Fruit fly (Drosophila melanogaster) whole organism, embryonic: ENCODE results near the gene CG32333.

ENCODE experiments used
- Antp ChIP-seq: fragments of 200-800 bp; sonication (Bioruptor generic); optimal IDR thresholded peaks from 3 replicates; lab custom pipeline; 2016; ENCODE audit warnings: missing biosample characterization, missing genetic modification characterization
- Atf6 ChIP-seq: fragments of 200-800 bp; sonication (Bioruptor generic); IDR thresholded peaks from 2 replicates; pipeline ENCODE4 v1.3.6; 2022; ENCODE audit warnings: missing biosample characterization, missing genetic modification characterization
- C15 ChIP-seq: fragments of 200-800 bp; sonication (Bioruptor generic); IDR thresholded peaks from 3 replicates; pipeline ENCODE4 v1.3.6; 2022; ENCODE audit warnings: missing biosample characterization, missing genetic modification characterization
- CG11560 ChIP-seq: fragments of 200-800 bp; sonication (Bioruptor generic); IDR thresholded peaks from 3 replicates; pipeline ENCODE4 v1.3.6; 2022; ENCODE audit warnings: missing biosample characterization, missing genetic modification characterization
- CG11696 ChIP-seq: fragments of 200-800 bp; sonication (Bioruptor generic); IDR thresholded peaks from 2 replicates; pipeline ENCODE4 v1.3.6; 2022; ENCODE audit warnings: missing biosample characterization, missing genetic modification characterization
- CG12236 ChIP-seq: fragments of 200-800 bp; sonication (Bioruptor generic); optimal IDR thresholded peaks from 2 replicates; lab custom pipeline; 2016; ENCODE audit warnings: missing biosample characterization, missing genetic modification characterization
- CG14014 ChIP-seq: fragments of 200-800 bp; sonication (Bioruptor generic); IDR thresholded peaks from 2 replicates; pipeline ENCODE4 v1.3.6; 2022; ENCODE audit warnings: missing biosample characterization, missing genetic modification characterization
- CG1647 ChIP-seq: fragments of 200-800 bp; sonication (Bioruptor generic); optimal IDR thresholded peaks from 3 replicates; lab custom pipeline; 2016; ENCODE audit warnings: missing biosample characterization, missing genetic modification characterization
- CG16815 ChIP-seq: fragments of 200-800 bp; sonication (Bioruptor generic); optimal IDR thresholded peaks from 3 replicates; lab custom pipeline; 2017; ENCODE audit warnings: missing biosample characterization, mild to moderate bottlenecking, missing genetic modification characterization
- CG17385 ChIP-seq: fragments of 200-800 bp; sonication (Bioruptor generic); optimal IDR thresholded peaks from 3 replicates; lab custom pipeline; 2018; ENCODE audit warnings: missing biosample characterization, mild to moderate bottlenecking, missing genetic modification characterization
- CG17612 ChIP-seq: fragments of 200-800 bp; sonication (Bioruptor generic); IDR thresholded peaks from 2 replicates; pipeline ENCODE4 v1.3.6; 2022; ENCODE audit warnings: missing biosample characterization, missing genetic modification characterization
- CG34224 ChIP-seq: fragments of 200-800 bp; sonication (Bioruptor generic); IDR thresholded peaks from 3 replicates; pipeline ENCODE4 v1.3.6; 2022; ENCODE audit warnings: missing biosample characterization, missing genetic modification characterization; ENCODE audit not compliant: partially characterized antibody
- CG4404 ChIP-seq: fragments of 200-800 bp; sonication (Bioruptor generic); IDR thresholded peaks from 2 replicates; pipeline ENCODE4 v1.3.6; 2022; ENCODE audit warnings: missing biosample characterization, missing genetic modification characterization
- CG8290 ChIP-seq, 3 experiments: fragments of 200-800 bp; sonication (Bioruptor generic); optimal IDR thresholded peaks; 2 replicates each; lab custom pipeline; 2016 to 2019; ENCODE audit warnings: missing biosample characterization in 3 of 3, missing genetic modification characterization in 3 of 3, mild to moderate bottlenecking in 2 of 3, moderate library complexity in 1 of 3
- CG8924 ChIP-seq: fragments of 200-800 bp; optimal IDR thresholded peaks from 3 replicates; lab custom pipeline; 2019; ENCODE audit warnings: missing biosample characterization, mild to moderate bottlenecking, missing genetic modification characterization, moderate library complexity
- CG9727 ChIP-seq: fragments of 200-800 bp; sonication (Bioruptor generic); optimal IDR thresholded peaks from 3 replicates; lab custom pipeline; 2017; ENCODE audit warnings: missing biosample characterization, mild to moderate bottlenecking, missing genetic modification characterization
- CrebB ChIP-seq: fragments of 200-800 bp; sonication (Bioruptor generic); optimal IDR thresholded peaks from 3 replicates; lab custom pipeline; 2018; ENCODE audit warnings: missing biosample characterization, mild to moderate bottlenecking, missing genetic modification characterization
- D19B ChIP-seq: fragments of 200-800 bp; sonication (Bioruptor generic); optimal IDR thresholded peaks from 2 replicates; lab custom pipeline; 2017; ENCODE audit warnings: missing biosample characterization, mild to moderate bottlenecking, missing genetic modification characterization
- Dbx ChIP-seq: fragments of 200-800 bp; sonication (Bioruptor generic); IDR thresholded peaks from 3 replicates; pipeline ENCODE4 v1.3.6; 2022; ENCODE audit warnings: missing biosample characterization, missing genetic modification characterization
- Eip74EF ChIP-seq, 2 experiments: fragments of 200-800 bp in 1 of 2; fragments of >200 bp in 1 of 2; sonication (Bioruptor generic) in 1 of 2; optimal IDR thresholded peaks; 2 replicates each; lab custom pipeline; 2017 to 2019; ENCODE audit warnings: missing biosample characterization in 2 of 2, missing genetic modification characterization in 2 of 2, mild to moderate bottlenecking in 1 of 2, moderate library complexity in 1 of 2
- Hmx ChIP-seq: fragments of 200-800 bp; sonication (Bioruptor generic); optimal IDR thresholded peaks from 2 replicates; lab custom pipeline; 2016; ENCODE audit warnings: missing biosample characterization, missing genetic modification characterization
- Nf-YC ChIP-seq: fragments of 200-800 bp; optimal IDR thresholded peaks from 3 replicates; lab custom pipeline; 2019; ENCODE audit warnings: missing biosample characterization, mild to moderate bottlenecking, missing genetic modification characterization, moderate library complexity
- NfI ChIP-seq: fragments of 200-800 bp; sonication (Bioruptor generic); optimal IDR thresholded peaks from 3 replicates; lab custom pipeline; 2018; ENCODE audit warnings: missing biosample characterization, mild to moderate bottlenecking, missing genetic modification characterization, moderate library complexity
- Optix ChIP-seq: fragments of 200-800 bp; sonication (Bioruptor generic); IDR thresholded peaks from 3 replicates; pipeline ENCODE4 v1.3.6; 2022; ENCODE audit warnings: missing biosample characterization, missing genetic modification characterization
- Poxn ChIP-seq: fragments of 200-800 bp; sonication (Bioruptor generic); IDR thresholded peaks from 2 replicates; pipeline ENCODE4 v1.3.6; 2022; ENCODE audit warnings: missing biosample characterization, missing genetic modification characterization
- Sry-δ ChIP-seq: fragments of 200-800 bp; sonication (Bioruptor generic); optimal IDR thresholded peaks from 2 replicates; lab custom pipeline; 2016; ENCODE audit warnings: missing biosample characterization, missing genetic modification characterization
- Taf1 ChIP-seq: fragments of 200-800 bp; sonication (Bioruptor generic); IDR thresholded peaks from 2 replicates; pipeline ENCODE4 v1.3.6; 2022; ENCODE audit warnings: missing biosample characterization, missing genetic modification characterization
- al ChIP-seq: fragments of 200-800 bp; sonication (Bioruptor generic); IDR thresholded peaks from 2 replicates; pipeline ENCODE4 v1.3.6; 2022; ENCODE audit warnings: missing biosample characterization, missing genetic modification characterization
- amos ChIP-seq: fragments of 200-800 bp; sonication (Bioruptor generic); IDR thresholded peaks from 2 replicates; pipeline ENCODE4 v1.3.6; 2022; ENCODE audit warnings: missing biosample characterization, missing genetic modification characterization; ENCODE audit not compliant: partially characterized antibody
- br ChIP-seq: fragments of >200 bp; optimal IDR thresholded peaks from 2 replicates; lab custom pipeline; 2017
- bsh ChIP-seq, 2 experiments: fragments of 200-800 bp; sonication (Bioruptor generic); optimal IDR thresholded peaks; 2 replicates each; lab custom pipeline; 2017 to 2018; ENCODE audit warnings: mild to moderate bottlenecking in 2 of 2, missing biosample characterization in 2 of 2, missing genetic modification characterization in 2 of 2, moderate library complexity in 1 of 2
- chinmo ChIP-seq: fragments of 200-800 bp; sonication (Bioruptor generic); IDR thresholded peaks from 4 replicates; pipeline ENCODE4 v1.3.6; 2022; ENCODE audit warnings: missing biosample characterization, missing genetic modification characterization; ENCODE audit not compliant: partially characterized antibody
- corto ChIP-seq: fragments of 200-800 bp; sonication (Bioruptor generic); optimal IDR thresholded peaks from 2 replicates; lab custom pipeline; 2016; ENCODE audit warnings: missing biosample characterization, mild to moderate bottlenecking, missing genetic modification characterization, moderate library complexity
- crol ChIP-seq: fragments of 200-800 bp; sonication (Bioruptor generic); IDR thresholded peaks from 2 replicates; pipeline ENCODE4 v1.3.6; 2022; ENCODE audit warnings: missing biosample characterization, missing genetic modification characterization
- dan ChIP-seq: fragments of 200-800 bp; sonication (Bioruptor generic); IDR thresholded peaks from 2 replicates; pipeline ENCODE4 v1.3.6; 2022; ENCODE audit warnings: missing biosample characterization, missing genetic modification characterization
- dmrt11E ChIP-seq: fragments of 200-800 bp; sonication (Bioruptor generic); optimal IDR thresholded peaks from 3 replicates; lab custom pipeline; 2018; ENCODE audit warnings: missing biosample characterization, mild to moderate bottlenecking, missing genetic modification characterization, moderate library complexity
- esg ChIP-seq: fragments of 200-800 bp; sonication (Bioruptor generic); conservative IDR thresholded peaks from 2 replicates; pipeline ENCODE4 v1.3.6; 2022; ENCODE audit warnings: missing biosample characterization, missing genetic modification characterization
- eve ChIP-seq, 2 experiments: fragments of >200 bp; optimal IDR thresholded peaks; 2 replicates each; lab custom pipeline; 2017; ENCODE audit warnings: missing biosample characterization in 2 of 2, missing genetic modification characterization in 2 of 2
- exex ChIP-seq: fragments of 200-800 bp; sonication (Bioruptor generic); optimal IDR thresholded peaks from 4 replicates; lab custom pipeline; 2018; ENCODE audit warnings: missing biosample characterization, mild to moderate bottlenecking, missing genetic modification characterization, moderate library complexity
- fd102C ChIP-seq: fragments of 200-800 bp; sonication (Bioruptor generic); optimal IDR thresholded peaks from 2 replicates; lab custom pipeline; 2018; ENCODE audit warnings: missing biosample characterization, mild to moderate bottlenecking, missing genetic modification characterization, moderate library complexity
- fru ChIP-seq: fragments of >200 bp; optimal IDR thresholded peaks from 2 replicates; lab custom pipeline; 2017
- grau ChIP-seq: fragments of 200-800 bp; optimal IDR thresholded peaks from 3 replicates; lab custom pipeline; 2019; ENCODE audit warnings: missing biosample characterization, mild to moderate bottlenecking, missing genetic modification characterization, moderate library complexity
- grn ChIP-seq: fragments of 200-800 bp; sonication (Bioruptor generic); optimal IDR thresholded peaks from 3 replicates; lab custom pipeline; 2017; ENCODE audit warnings: missing biosample characterization, missing genetic modification characterization
- ken ChIP-seq: fragments of 200-800 bp; sonication (Bioruptor generic); IDR thresholded peaks from 3 replicates; pipeline ENCODE4 v1.3.6; 2022; ENCODE audit warnings: missing biosample characterization, missing genetic modification characterization
- kni ChIP-seq: fragments of 200-800 bp; sonication (Bioruptor generic); optimal IDR thresholded peaks from 3 replicates; lab custom pipeline; 2017; ENCODE audit warnings: mild to moderate bottlenecking, missing biosample characterization, missing genetic modification reagents, missing genetic modification characterization
- mld ChIP-seq: fragments of 200-800 bp; sonication (Bioruptor generic); IDR thresholded peaks from 3 replicates; pipeline ENCODE4 v1.3.6; 2022; ENCODE audit warnings: missing biosample characterization, missing genetic modification characterization; ENCODE audit not compliant: partially characterized antibody
- org-1 ChIP-seq: fragments of 200-800 bp; sonication (Bioruptor generic); optimal IDR thresholded peaks from 2 replicates; lab custom pipeline; 2017; ENCODE audit warnings: missing biosample characterization, missing genetic modification characterization
- ro ChIP-seq: fragments of 200-800 bp; sonication (Bioruptor generic); IDR thresholded peaks from 2 replicates; pipeline ENCODE4 v1.3.6; 2022; ENCODE audit warnings: missing biosample characterization, missing genetic modification characterization
- seq ChIP-seq: fragments of 200-800 bp; sonication (Bioruptor generic); IDR thresholded peaks from 2 replicates; pipeline ENCODE4 v1.3.6; 2022; ENCODE audit warnings: missing biosample characterization, missing genetic modification characterization
- slbo ChIP-seq: fragments of 200-800 bp; sonication (Bioruptor generic); IDR thresholded peaks from 2 replicates; pipeline ENCODE4 v1.3.6; 2022; ENCODE audit warnings: missing biosample characterization, missing genetic modification characterization
- toy ChIP-seq: fragments of 200-800 bp; sonication (Bioruptor generic); IDR thresholded peaks from 2 replicates; pipeline ENCODE4 v1.3.6; 2022; ENCODE audit warnings: missing biosample characterization, missing genetic modification characterization
- trh ChIP-seq: fragments of 200-800 bp; sonication (Bioruptor generic); optimal IDR thresholded peaks from 2 replicates; lab custom pipeline; 2016; ENCODE audit warnings: missing biosample characterization, missing genetic modification characterization

CG32333 gene

DNA sequence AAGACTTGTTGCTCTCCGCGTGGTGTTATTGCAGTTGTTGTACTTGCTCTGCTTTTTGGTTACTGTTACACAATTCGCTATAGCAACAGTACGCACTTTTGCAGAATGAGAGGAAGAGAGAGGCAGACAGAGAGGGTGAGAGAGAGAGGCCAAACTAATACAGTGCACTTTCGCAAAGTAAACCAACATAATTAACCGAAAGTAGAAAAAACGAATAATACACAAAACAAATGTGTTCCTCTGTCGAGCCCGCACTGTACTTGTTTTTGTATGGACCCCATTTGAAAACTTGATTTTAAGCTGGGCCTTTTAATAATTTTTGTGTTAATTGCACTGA is 59.6 kb downstream of the CG32333 start:
- no peak for TF ChIP-seq C15
- no peak for TF ChIP-seq grn
- TF ChIP-seq NfI (GFP tag; lab: Kevin White, UChicago): no peak
- no peak for TF ChIP-seq CG11560 (tag; lab: Robert Waterston, UW)
- TF ChIP-seq CG17612 (GFP tag; lab: Robert Waterston, UW): 0 out of 2 replicates have a peak, but pooled peaks have one; percentile 29
- no peak for TF ChIP-seq CG34224 (GFP tag; lab: Robert Waterston, UW)
- no peak for TF ChIP-seq Optix (GFP tag; lab: Robert Waterston, UW)
- no peak for TF ChIP-seq org-1 (GFP tag; lab: Kevin White, UChicago)
- TF ChIP-seq CG14014 (GFP tag; lab: Robert Waterston, UW): peak; percentile 65; the same call in 1 of the 2 replicates
- no peak for TF ChIP-seq kni (GFP tag; lab: Kevin White, UChicago)
- TF ChIP-seq CrebB (tag; lab: Kevin White, UChicago): no peak
- TF ChIP-seq CG8924 (tag; lab: Kevin White, UChicago): no peak
- no peak for TF ChIP-seq dmrt11E (tag; lab: Kevin White, UChicago)
- TF ChIP-seq fd102C: no peak
- no peak for TF ChIP-seq mld (GFP tag; lab: Robert Waterston, UW)
- TF ChIP-seq toy (GFP tag; lab: Robert Waterston, UW): no peak
- peak; percentile 40 for TF ChIP-seq Antp (GFP tag; lab: Kevin White, UChicago)
- TF ChIP-seq Dbx (GFP tag; lab: Robert Waterston, UW): peak; percentile 72
- no peak for TF ChIP-seq CG12236 (GFP tag; lab: Kevin White, UChicago)
- no peak for TF ChIP-seq Hmx
- TF ChIP-seq crol: peak; percentile 76
- TF ChIP-seq CG17385 (GFP tag; lab: Kevin White, UChicago): peak; percentile 29
- no peak for TF ChIP-seq bsh (GFP tag; optimal IDR thresholded peaks at IDR 0.05; lab: Kevin White, UChicago)
- TF ChIP-seq fru (lab: Kevin White, UChicago): no peak
- TF ChIP-seq amos (GFP tag; lab: Robert Waterston, UW): no peak
- no peak for TF ChIP-seq trh (GFP tag; lab: Kevin White, UChicago)
- TF ChIP-seq CG4404 (GFP tag; lab: Robert Waterston, UW): 0 out of 2 replicates have a peak, but pooled peaks have one; percentile 39
- TF ChIP-seq Taf1 (GFP tag; lab: Robert Waterston, UW): peak; percentile 54; the same call in 1 of the 2 replicates
- TF ChIP-seq exex (tag; lab: Kevin White, UChicago): no peak
- peak; percentile 51; the same call in 1 of the 3 replicates for TF ChIP-seq ken
- TF ChIP-seq Sry-δ (GFP tag; lab: Kevin White, UChicago): peak; percentile 10
- TF ChIP-seq Eip74EF (GFP tag; optimal IDR thresholded peaks at IDR 0.05; lab: Kevin White, UChicago): no peak
- TF ChIP-seq al: peak; percentile 61
- peak; percentile 32; the same call in 1 of the 2 replicates for TF ChIP-seq esg
- TF ChIP-seq CG1647 (GFP tag; lab: Kevin White, UChicago): peak; percentile 49
- no peak for TF ChIP-seq D19B (GFP tag; lab: Kevin White, UChicago)
- no peak for TF ChIP-seq CG16815 (GFP tag; lab: Kevin White, UChicago)
- no peak for TF ChIP-seq CG8290 (GFP tag; optimal IDR thresholded peaks at IDR 0.05; lab: Kevin White, UChicago)
- TF ChIP-seq CG8290 (tag; optimal IDR thresholded peaks at IDR 0.05; lab: Kevin White, UChicago): peak in 1 of 2 experiments; percentile 77
- no peak for TF ChIP-seq Nf-YC (tag; lab: Kevin White, UChicago)
- TF ChIP-seq dan (GFP tag; lab: Robert Waterston, UW): no peak
- TF ChIP-seq chinmo (GFP tag; lab: Robert Waterston, UW): peak; percentile 66; the same call in 1 of the 4 replicates
- TF ChIP-seq seq (GFP tag; lab: Robert Waterston, UW): peak; percentile 67
- TF ChIP-seq br (lab: Kevin White, UChicago): no peak
- TF ChIP-seq slbo: peak; percentile 82
- TF ChIP-seq ro (GFP tag; lab: Robert Waterston, UW): no peak
- TF ChIP-seq Atf6 (GFP tag; lab: Robert Waterston, UW): peak; percentile 64; the same call in 1 of the 2 replicates
- TF ChIP-seq CG11696 (GFP tag; lab: Robert Waterston, UW): peak; percentile 20; the same call in 1 of the 2 replicates
- peak; percentile 54 for TF ChIP-seq CG9727 (GFP tag; lab: Kevin White, UChicago)
- TF ChIP-seq grau: peak; percentile 95
- no peak for TF ChIP-seq corto (GFP tag; lab: Kevin White, UChicago)
- no peak for TF ChIP-seq Poxn (GFP tag; lab: Robert Waterston, UW)
- TF ChIP-seq eve (GFP tag; optimal IDR thresholded peaks at IDR 0.05; lab: Kevin White, UChicago): no peak
